Fruit fly (Drosophila melanogaster) whole organism, embryonic: ENCODE measurements around the gene Glut4EF.

Source experiments
- B-H1 ChIP-seq: fragments of 200-800 bp; sonication (Bioruptor generic); IDR thresholded peaks from 3 replicates; pipeline ENCODE4 v1.3.6; 2022; ENCODE audit warnings: missing biosample characterization, missing genetic modification characterization
- CG10209 ChIP-seq: fragments of 200-800 bp; sonication (Bioruptor generic); optimal IDR thresholded peaks from 3 replicates; lab custom pipeline; 2017; ENCODE audit warnings: missing biosample characterization, mild to moderate bottlenecking, missing genetic modification characterization, missing genetic modification reagents
- CG11456 ChIP-seq: fragments of 200-800 bp; sonication (Bioruptor generic); IDR thresholded peaks from 3 replicates; pipeline ENCODE4 v1.3.6; 2022; ENCODE audit warnings: missing biosample characterization, missing genetic modification characterization
- CG11504 ChIP-seq: fragments of 200-800 bp; sonication (Bioruptor generic); optimal IDR thresholded peaks from 3 replicates; lab custom pipeline; 2019; ENCODE audit warnings: missing biosample characterization, mild to moderate bottlenecking, missing genetic modification characterization, moderate library complexity
- CG11560 ChIP-seq: fragments of 200-800 bp; sonication (Bioruptor generic); IDR thresholded peaks from 3 replicates; pipeline ENCODE4 v1.3.6; 2022; ENCODE audit warnings: missing biosample characterization, missing genetic modification characterization
- CG12071 ChIP-seq: fragments of 200-800 bp; sonication (Bioruptor generic); optimal IDR thresholded peaks from 3 replicates; lab custom pipeline; 2018; ENCODE audit warnings: missing biosample characterization, mild to moderate bottlenecking, missing genetic modification characterization
- CG13296 ChIP-seq: fragments of 200-800 bp; sonication (Bioruptor generic); optimal IDR thresholded peaks from 3 replicates; lab custom pipeline; 2018; ENCODE audit warnings: missing biosample characterization, mild to moderate bottlenecking, missing genetic modification characterization
- CG14667 ChIP-seq: fragments of 200-800 bp; sonication (Bioruptor generic); IDR thresholded peaks from 2 replicates; pipeline ENCODE4 v1.3.6; 2022; ENCODE audit warnings: missing biosample characterization, missing genetic modification characterization
- CG16813 ChIP-seq: fragments of 200-800 bp; sonication (Bioruptor generic); IDR thresholded peaks from 3 replicates; pipeline ENCODE4 v1.3.6; 2022; ENCODE audit warnings: missing biosample characterization, missing genetic modification characterization; ENCODE audit not compliant: partially characterized antibody
- CG17829 ChIP-seq: fragments of 200-800 bp; optimal IDR thresholded peaks from 2 replicates; lab custom pipeline; 2019; ENCODE audit warnings: missing biosample characterization, mild to moderate bottlenecking, missing genetic modification characterization, moderate library complexity
- CG18599 ChIP-seq: fragments of 200-800 bp; sonication (Bioruptor generic); optimal IDR thresholded peaks from 3 replicates; lab custom pipeline; 2017; ENCODE audit warnings: missing biosample characterization, missing genetic modification characterization, mild to moderate bottlenecking, moderate library complexity, missing genetic modification reagents
- CG2712 ChIP-seq: fragments of 200-800 bp; optimal IDR thresholded peaks from 3 replicates; lab custom pipeline; 2019; ENCODE audit warnings: missing biosample characterization, mild to moderate bottlenecking, missing genetic modification characterization, moderate library complexity
- CG31388 ChIP-seq: fragments of 200-800 bp; sonication (Bioruptor generic); optimal IDR thresholded peaks from 2 replicates; lab custom pipeline; 2016; ENCODE audit warnings: missing biosample characterization, missing genetic modification characterization
- CG31441 ChIP-seq: fragments of 200-800 bp; sonication (Bioruptor generic); IDR thresholded peaks from 2 replicates; pipeline ENCODE4 v1.3.6; 2022; ENCODE audit warnings: missing biosample characterization, missing genetic modification characterization
- CG32532 ChIP-seq: fragments of 200-800 bp; sonication (Bioruptor generic); IDR thresholded peaks from 2 replicates; pipeline ENCODE4 v1.3.6; 2022; ENCODE audit warnings: missing biosample characterization, missing genetic modification characterization
- CG34422 ChIP-seq: fragments of 200-800 bp; sonication (Bioruptor generic); IDR thresholded peaks from 3 replicates; pipeline ENCODE4 v1.3.6; 2022; ENCODE audit warnings: missing biosample characterization, missing genetic modification characterization
- CG4328 ChIP-seq: fragments of 200-800 bp; sonication (Bioruptor generic); optimal IDR thresholded peaks from 3 replicates; lab custom pipeline; 2017; ENCODE audit warnings: missing biosample characterization, missing genetic modification reagents, missing genetic modification characterization
- CG4707 ChIP-seq: fragments of 200-800 bp; sonication (Bioruptor generic); optimal IDR thresholded peaks from 2 replicates; lab custom pipeline; 2018; ENCODE audit warnings: missing biosample characterization, mild to moderate bottlenecking, missing genetic modification characterization, moderate library complexity
- CG6254 ChIP-seq: fragments of 200-800 bp; sonication (Bioruptor generic); optimal IDR thresholded peaks from 3 replicates; lab custom pipeline; 2017; ENCODE audit warnings: mild to moderate bottlenecking, missing biosample characterization, missing genetic modification reagents, missing genetic modification characterization
- CG6854 ChIP-seq: fragments of 200-800 bp; sonication (Bioruptor generic); optimal IDR thresholded peaks from 3 replicates; lab custom pipeline; 2017; ENCODE audit warnings: missing biosample characterization, mild to moderate bottlenecking, missing genetic modification characterization
- CG7745 ChIP-seq: fragments of 200-800 bp; sonication (Bioruptor generic); optimal IDR thresholded peaks from 2 replicates; lab custom pipeline; 2018; ENCODE audit warnings: missing biosample characterization, mild to moderate bottlenecking, missing genetic modification characterization, moderate library complexity
- CG9817 ChIP-seq: fragments of 200-800 bp; sonication (Bioruptor generic); optimal IDR thresholded peaks from 2 replicates; lab custom pipeline; 2018; ENCODE audit warnings: missing biosample characterization, mild to moderate bottlenecking, missing genetic modification characterization, moderate library complexity
- D19B ChIP-seq: fragments of 200-800 bp; sonication (Bioruptor generic); optimal IDR thresholded peaks from 2 replicates; lab custom pipeline; 2017; ENCODE audit warnings: missing biosample characterization, mild to moderate bottlenecking, missing genetic modification characterization
- Dbx ChIP-seq: fragments of 200-800 bp; sonication (Bioruptor generic); IDR thresholded peaks from 3 replicates; pipeline ENCODE4 v1.3.6; 2022; ENCODE audit warnings: missing biosample characterization, missing genetic modification characterization
- Deaf1 ChIP-seq: fragments of 200-800 bp; optimal IDR thresholded peaks from 3 replicates; lab custom pipeline; 2019; ENCODE audit warnings: missing biosample characterization, mild to moderate bottlenecking, missing genetic modification characterization, moderate library complexity
- HLHmδ ChIP-seq: fragments of 200-800 bp; sonication (Bioruptor generic); optimal IDR thresholded peaks from 2 replicates; lab custom pipeline; 2018; ENCODE audit warnings: missing biosample characterization, mild to moderate bottlenecking, missing genetic modification characterization, moderate library complexity
- Hand ChIP-seq: fragments of 200-800 bp; sonication (Bioruptor generic); optimal IDR thresholded peaks from 2 replicates; lab custom pipeline; 2017; ENCODE audit warnings: mild to moderate bottlenecking, missing biosample characterization, missing genetic modification reagents, missing genetic modification characterization
- Hmr ChIP-seq: fragments of 200-800 bp; sonication (Bioruptor generic); optimal IDR thresholded peaks from 3 replicates; lab custom pipeline; 2017; ENCODE audit warnings: mild to moderate bottlenecking, missing biosample characterization, missing genetic modification reagents, missing genetic modification characterization
- Hr78 ChIP-seq, 2 experiments: fragments of 200-800 bp in 1 of 2; fragments of >200 bp in 1 of 2; sonication (Bioruptor generic) in 1 of 2; optimal IDR thresholded peaks; 2 replicates each; lab custom pipeline; 2017 to 2019; ENCODE audit warnings: missing biosample characterization in 2 of 2, missing genetic modification characterization in 2 of 2, mild to moderate bottlenecking in 1 of 2, moderate library complexity in 1 of 2
- Hsf ChIP-seq: fragments of 200-800 bp; sonication (Bioruptor generic); optimal IDR thresholded peaks from 3 replicates; lab custom pipeline; 2016; ENCODE audit warnings: missing biosample characterization, missing genetic modification characterization
- Kr ChIP-seq: fragments of 200-800 bp; sonication (Bioruptor generic); optimal IDR thresholded peaks from 2 replicates; lab custom pipeline; 2017; ENCODE audit warnings: missing biosample characterization, mild to moderate bottlenecking, missing genetic modification characterization
- Mes4 ChIP-seq: fragments of 200-800 bp; sonication (Bioruptor generic); optimal IDR thresholded peaks from 2 replicates; lab custom pipeline; 2016; ENCODE audit warnings: missing biosample characterization, missing genetic modification characterization
- Opbp ChIP-seq: fragments of 200-800 bp; sonication (Bioruptor generic); IDR thresholded peaks from 3 replicates; pipeline ENCODE4 v1.3.6; 2022; ENCODE audit warnings: missing biosample characterization, missing genetic modification characterization; ENCODE audit not compliant: partially characterized antibody
- Scr ChIP-seq: fragments of 200-800 bp; sonication (Bioruptor generic); IDR thresholded peaks from 2 replicates; pipeline ENCODE4 v1.3.6; 2022; ENCODE audit warnings: missing biosample characterization, missing genetic modification characterization; ENCODE audit not compliant: partially characterized antibody
- YL-1 ChIP-seq: fragments of 200-800 bp; sonication (Bioruptor generic); optimal IDR thresholded peaks from 3 replicates; lab custom pipeline; 2017; ENCODE audit warnings: missing biosample characterization, mild to moderate bottlenecking, missing genetic modification characterization
- al ChIP-seq: fragments of 200-800 bp; sonication (Bioruptor generic); IDR thresholded peaks from 2 replicates; pipeline ENCODE4 v1.3.6; 2022; ENCODE audit warnings: missing biosample characterization, missing genetic modification characterization
- ap ChIP-seq: fragments of 200-800 bp; sonication (Bioruptor generic); IDR thresholded peaks from 2 replicates; pipeline ENCODE4 v1.3.6; 2022; ENCODE audit warnings: missing biosample characterization, missing genetic modification characterization
- bcd ChIP-seq: fragments of 200-800 bp; sonication (Bioruptor generic); optimal IDR thresholded peaks from 2 replicates; lab custom pipeline; 2017; ENCODE audit warnings: missing biosample characterization, mild to moderate bottlenecking, missing genetic modification characterization
- cas ChIP-seq: fragments of 200-800 bp; sonication (Bioruptor generic); IDR thresholded peaks from 2 replicates; pipeline ENCODE4 v1.3.6; 2022; ENCODE audit warnings: missing biosample characterization, missing genetic modification characterization
- croc ChIP-seq: fragments of 200-800 bp; sonication (Bioruptor generic); conservative IDR thresholded peaks from 3 replicates; pipeline ENCODE4 v1.3.6; 2022; ENCODE audit warnings: missing biosample characterization, missing genetic modification characterization
- dati ChIP-seq: fragments of 200-800 bp; sonication (Bioruptor generic); IDR thresholded peaks from 2 replicates; pipeline ENCODE4 v1.3.6; 2022; ENCODE audit warnings: missing biosample characterization, missing genetic modification characterization
- disco-r ChIP-seq: fragments of 200-800 bp; sonication (Bioruptor generic); optimal IDR thresholded peaks from 2 replicates; lab custom pipeline; 2016; ENCODE audit warnings: missing biosample characterization, missing genetic modification characterization
- eyg ChIP-seq: fragments of 200-800 bp; sonication (Bioruptor generic); optimal IDR thresholded peaks from 3 replicates; lab custom pipeline; 2016; ENCODE audit warnings: missing biosample characterization, missing genetic modification characterization
- gem ChIP-seq: fragments of 200-800 bp; sonication (Bioruptor generic); optimal IDR thresholded peaks from 2 replicates; lab custom pipeline; 2019; ENCODE audit warnings: missing biosample characterization, mild to moderate bottlenecking, missing genetic modification characterization, moderate library complexity
- grau ChIP-seq: fragments of 200-800 bp; optimal IDR thresholded peaks from 3 replicates; lab custom pipeline; 2019; ENCODE audit warnings: missing biosample characterization, mild to moderate bottlenecking, missing genetic modification characterization, moderate library complexity
- ham ChIP-seq: fragments of 200-800 bp; sonication (Bioruptor generic); IDR thresholded peaks from 2 replicates; pipeline ENCODE4 v1.3.6; 2022; ENCODE audit warnings: missing biosample characterization, missing genetic modification characterization
- lab ChIP-seq: fragments of 200-800 bp; sonication (Bioruptor generic); optimal IDR thresholded peaks from 3 replicates; lab custom pipeline; 2017; ENCODE audit warnings: missing biosample characterization, missing genetic modification characterization, mild to moderate bottlenecking, moderate library complexity, missing genetic modification reagents
- phol ChIP-seq: fragments of 200-800 bp; sonication (Bioruptor generic); optimal IDR thresholded peaks from 3 replicates; lab custom pipeline; 2018; ENCODE audit warnings: missing biosample characterization, mild to moderate bottlenecking, missing genetic modification characterization, moderate library complexity
- pnt ChIP-seq: fragments of 200-800 bp; sonication (Bioruptor generic); optimal IDR thresholded peaks from 3 replicates; lab custom pipeline; 2016; ENCODE audit warnings: missing biosample characterization, missing genetic modification characterization
- slbo ChIP-seq: fragments of 200-800 bp; sonication (Bioruptor generic); IDR thresholded peaks from 2 replicates; pipeline ENCODE4 v1.3.6; 2022; ENCODE audit warnings: missing biosample characterization, missing genetic modification characterization
- tio ChIP-seq: fragments of 200-800 bp; sonication (Bioruptor generic); optimal IDR thresholded peaks from 2 replicates; lab custom pipeline; 2017; ENCODE audit warnings: missing biosample characterization, missing genetic modification characterization, inconsistent platforms

The Glut4EF gene

dm6 chr3R:9851653-9852052 lies 22.8 kb upstream of the Glut4EF start (continued):
- TF ChIP-seq CG4328 (GFP tag; lab: Kevin White, UChicago) (no peak), CG4707 (no peak), CG7745 (tag; lab: Kevin White, UChicago) (no peak), Hr78 (GFP tag; optimal IDR thresholded peaks at IDR 0.05; lab: Kevin White, UChicago) (peak in 1 of 2 experiments; percentile 27), YL-1 (GFP tag; lab: Kevin White, UChicago) (no peak), Kr (GFP tag; lab: Kevin White, UChicago) (no peak), Hsf (GFP tag; lab: Kevin White, UChicago) (no peak), Scr (GFP tag; lab: Robert Waterston, UW) (no peak), disco-r (GFP tag; lab: Kevin White, UChicago) (no peak), CG16813 (GFP tag; lab: Robert Waterston, UW) (no peak), CG11560 (tag; lab: Robert Waterston, UW) (no peak), CG34422 (GFP tag; lab: Robert Waterston, UW) (no peak), grau (tag; lab: Kevin White, UChicago) (peak; percentile 9), CG31388 (GFP tag; lab: Kevin White, UChicago) (no peak), HLHmδ (GFP tag; lab: Kevin White, UChicago) (no peak), Opbp (no peak), ham (no peak), croc (GFP tag; lab: Robert Waterston, UW) (no peak), pnt (GFP tag; lab: Kevin White, UChicago) (no peak), CG12071 (GFP tag; lab: Kevin White, UChicago) (peak; percentile 13), CG17829 (tag; lab: Kevin White, UChicago) (no peak), D19B (GFP tag; lab: Kevin White, UChicago) (peak; percentile 25), CG6254 (GFP tag; lab: Kevin White, UChicago) (no peak), eyg (GFP tag; lab: Kevin White, UChicago) (no peak), ap (GFP tag; lab: Robert Waterston, UW) (no peak), Hmr (GFP tag; lab: Kevin White, UChicago) (no peak), Hand (peak; percentile 11), CG32532 (peak; percentile 6; the same call in 1 of the 2 replicates), Deaf1 (tag; lab: Kevin White, UChicago) (no peak), CG6854 (GFP tag; lab: Kevin White, UChicago) (no peak), CG18599 (GFP tag; lab: Kevin White, UChicago) (peak; percentile 21), CG13296 (GFP tag; lab: Kevin White, UChicago) (no peak), al (GFP tag; lab: Robert Waterston, UW) (no peak), dati (GFP tag; lab: Robert Waterston, UW) (no peak)

DNA sequence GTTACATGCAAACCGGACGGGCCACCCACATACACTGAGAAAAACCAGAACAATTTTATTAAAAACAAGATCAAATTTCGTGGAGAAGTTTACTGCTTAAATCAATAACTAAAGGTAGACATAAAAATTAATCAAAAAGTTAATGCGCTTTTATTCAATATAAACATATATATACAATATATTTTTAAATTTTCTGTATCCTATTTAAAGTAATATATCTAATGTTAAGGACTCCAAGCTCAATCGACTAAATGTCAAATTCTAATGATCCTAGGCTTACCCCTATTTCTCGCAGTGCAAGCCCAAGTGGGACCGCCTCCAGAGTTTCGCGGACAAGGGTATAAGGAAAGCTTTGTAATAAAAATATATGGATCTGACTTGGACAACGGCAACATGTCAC lies 16.7 kb upstream of the Glut4EF start:
- TF ChIP-seq CG2712 (tag; lab: Kevin White, UChicago) = peak; percentile 18
- peak; percentile 8 for TF ChIP-seq bcd (GFP tag; lab: Kevin White, UChicago)
- 0 out of 3 replicates have a peak, but pooled peaks have one; percentile 37 for TF ChIP-seq Dbx (GFP tag; lab: Robert Waterston, UW)
- TF ChIP-seq slbo (GFP tag; lab: Robert Waterston, UW) = peak; percentile 18; the same call in 1 of the 2 replicates
- TF ChIP-seq tio = no peak
- TF ChIP-seq B-H1 = 0 out of 3 replicates have a peak, but pooled peaks have one; percentile 13
- TF ChIP-seq lab = peak; percentile 65
- TF ChIP-seq CG11456 (GFP tag; lab: Robert Waterston, UW) = no peak
- TF ChIP-seq phol (tag; lab: Kevin White, UChicago) = peak; percentile 22
- 0 out of 2 replicates have a peak, but pooled peaks have one; percentile 26 for TF ChIP-seq CG31441
- no peak for TF ChIP-seq CG11560 (tag; lab: Robert Waterston, UW)
- peak; percentile 15 for TF ChIP-seq CG10209
- TF ChIP-seq CG9817 = peak; percentile 0
- no peak for TF ChIP-seq cas (GFP tag; lab: Robert Waterston, UW)
- peak; percentile 69 for TF ChIP-seq CG11504 (tag; lab: Kevin White, UChicago)
- peak; percentile 64 for TF ChIP-seq gem
- no peak for TF ChIP-seq CG14667 (GFP tag; lab: Robert Waterston, UW)
- no peak for TF ChIP-seq Mes4 (GFP tag; lab: Kevin White, UChicago)
